Worm (Caenorhabditis elegans): Measurements from ENCODE around the gene ZK54.3.

DNA sequence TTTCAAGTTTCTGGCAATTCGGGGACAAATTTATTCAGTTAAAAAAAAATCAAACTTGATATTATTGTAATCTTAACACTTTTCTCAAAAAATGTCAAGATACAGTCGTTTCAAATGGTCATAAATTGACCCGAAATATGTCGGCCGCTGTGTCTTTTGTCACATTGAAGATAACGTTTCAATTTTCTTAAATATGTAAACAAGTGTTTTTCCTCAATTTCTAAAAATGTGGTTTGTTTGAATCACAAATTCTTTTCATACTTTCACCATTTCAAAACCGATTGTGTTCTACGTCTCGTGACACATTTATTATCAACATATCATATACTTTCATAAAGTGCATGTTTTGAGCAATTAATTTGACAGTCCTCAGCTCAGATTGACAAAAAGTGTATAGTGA, 35.4 kb upstream of the ZK54.3 start:
- TF ChIP-seq xnd-1 (tag; optimal IDR thresholded peaks at IDR 0.05) (no peak), pbrm-1 (GFP tag; IDR thresholded peaks at IDR 0.05) (no peak)
